Fruit fly (Drosophila melanogaster): ENCODE results near the gene CG7214.

The CG7214 gene

DNA sequence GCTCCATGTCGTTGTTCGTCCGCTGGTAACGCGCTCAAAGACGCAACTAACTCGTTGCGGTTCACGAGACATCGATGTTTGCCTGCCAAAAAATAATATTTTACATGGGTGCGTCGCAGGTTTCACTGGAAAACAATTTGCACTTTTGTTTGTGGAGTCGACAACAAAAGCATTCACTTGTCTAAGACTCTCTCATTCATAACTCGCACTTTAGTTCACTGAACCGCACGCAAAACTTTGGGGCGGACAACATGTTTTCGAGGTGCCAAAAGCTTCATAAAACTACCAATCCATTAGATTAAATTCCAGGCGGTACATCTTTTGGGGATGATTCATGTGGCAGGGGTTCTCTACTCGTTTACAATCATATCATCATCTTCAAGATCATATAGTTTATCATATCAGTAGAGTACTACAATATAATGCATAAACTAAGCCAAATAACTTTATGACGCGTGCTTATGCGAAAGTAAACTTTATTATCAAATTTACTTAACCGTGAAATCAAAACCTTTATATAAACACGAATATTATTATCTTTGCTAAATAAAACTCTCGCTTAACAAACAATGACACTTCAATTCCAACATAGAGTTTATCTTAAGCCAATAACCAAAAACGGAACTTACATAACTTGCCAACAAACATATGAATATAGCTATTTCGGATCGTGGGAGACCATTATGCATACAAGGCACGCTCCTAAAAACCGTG lies 33.5 kb upstream of the CG7214 start, which contains the start of gene CG7179 (continued):
- TF ChIP-seq CG13424 (tag; optimal IDR thresholded peaks at IDR 0.05): no peak
- TF ChIP-seq dmrt99B (tag; optimal IDR thresholded peaks at IDR 0.05): peak; percentile 32
- peak; percentile 61 for TF ChIP-seq lab (GFP tag; optimal IDR thresholded peaks at IDR 0.05)
- peak; percentile 33 for TF ChIP-seq CG15011 (GFP tag; optimal IDR thresholded peaks at IDR 0.05)
- peak in 1 of 2 experiments; percentile 62 for TF ChIP-seq Pdp1 (GFP tag; optimal IDR thresholded peaks at IDR 0.05)
- peak; percentile 83 for TF ChIP-seq sens (GFP tag)
- TF ChIP-seq sob (GFP tag; IDR thresholded peaks at IDR 0.05): no peak
- peak; percentile 27 for TF ChIP-seq caup (GFP tag; optimal IDR thresholded peaks at IDR 0.05; ENCODE audit: severe bottlenecking)
- peak; percentile 14 for TF ChIP-seq CG1233 (GFP tag; optimal IDR thresholded peaks at IDR 0.05)
- peak; percentile 17 for TF ChIP-seq CG15514 (GFP tag; optimal IDR thresholded peaks at IDR 0.05)
- peak; percentile 35 for TF ChIP-seq scrt (GFP tag; optimal IDR thresholded peaks at IDR 0.05)
- no peak for TF ChIP-seq gsb (GFP tag; IDR thresholded peaks at IDR 0.05)
- TF ChIP-seq CG32532 (GFP tag; IDR thresholded peaks at IDR 0.05): no peak
- no peak for TF ChIP-seq CG8290 (GFP tag; optimal IDR thresholded peaks at IDR 0.05)
- peak in 1 of 2 experiments; percentile 41 for TF ChIP-seq CG8290 (tag; optimal IDR thresholded peaks at IDR 0.05)
- no peak for TF ChIP-seq hkb (optimal IDR thresholded peaks at IDR 0.05)
- TF ChIP-seq hkb (GFP tag; IDR thresholded peaks at IDR 0.05): 0 out of 2 replicates have a peak, but pooled peaks have one; percentile 29
- peak; percentile 21 for TF ChIP-seq CG6813 (GFP tag; optimal IDR thresholded peaks at IDR 0.05)
- TF ChIP-seq fd3F (GFP tag; optimal IDR thresholded peaks at IDR 0.05): peak; percentile 18
- TF ChIP-seq PHDP (tag; optimal IDR thresholded peaks at IDR 0.05): peak; percentile 25
- no peak for TF ChIP-seq Hand (GFP tag; optimal IDR thresholded peaks at IDR 0.05)
- peak; percentile 38 for TF ChIP-seq HHEX (GFP tag; optimal IDR thresholded peaks at IDR 0.05)
- TF ChIP-seq Fer2 (tag; optimal IDR thresholded peaks at IDR 0.05): peak; percentile 30
- peak; percentile 40 for TF ChIP-seq BtbVII (GFP tag; optimal IDR thresholded peaks at IDR 0.05)
- TF ChIP-seq CG3281 (GFP tag; optimal IDR thresholded peaks at IDR 0.05): peak; percentile 57
- peak; percentile 5 for TF ChIP-seq Sox100B (GFP tag; optimal IDR thresholded peaks at IDR 0.05)
- no peak for TF ChIP-seq CG6254 (GFP tag; optimal IDR thresholded peaks at IDR 0.05)
- TF ChIP-seq zf30C (GFP tag; optimal IDR thresholded peaks at IDR 0.05): no peak
- TF ChIP-seq CG17802 (tag; optimal IDR thresholded peaks at IDR 0.05): no peak
- peak; percentile 24 for TF ChIP-seq CG6765 (GFP tag; optimal IDR thresholded peaks at IDR 0.05)
- TF ChIP-seq CG3163 (GFP tag; optimal IDR thresholded peaks at IDR 0.05): no peak
- TF ChIP-seq peb (GFP tag; IDR thresholded peaks at IDR 0.05): no peak
- TF ChIP-seq stc (GFP tag; IDR thresholded peaks at IDR 0.05): 0 out of 2 replicates have a peak, but pooled peaks have one; percentile 12
- TF ChIP-seq CG2678 (tag; optimal IDR thresholded peaks at IDR 0.05): peak; percentile 72
- TF ChIP-seq cwo (GFP tag; optimal IDR thresholded peaks at IDR 0.05): peak; percentile 3
- TF ChIP-seq ci (GFP tag; IDR thresholded peaks at IDR 0.05): 0 out of 3 replicates have a peak, but pooled peaks have one; percentile 11
- TF ChIP-seq gem (tag; optimal IDR thresholded peaks at IDR 0.05): peak; percentile 27
- TF ChIP-seq CG13894 (tag; optimal IDR thresholded peaks at IDR 0.05): peak; percentile 43
- no peak for TF ChIP-seq crc (GFP tag; optimal IDR thresholded peaks at IDR 0.05)
- peak; percentile 32 for TF ChIP-seq unpg (GFP tag; optimal IDR thresholded peaks at IDR 0.05)
- TF ChIP-seq rib (GFP tag; IDR thresholded peaks at IDR 0.05): no peak
- TF ChIP-seq Opbp (GFP tag; IDR thresholded peaks at IDR 0.05; ENCODE audit: partially characterized antibody): no peak
- peak; percentile 57 for TF ChIP-seq Fer3 (tag; optimal IDR thresholded peaks at IDR 0.05)
- TF ChIP-seq CG13296 (GFP tag; optimal IDR thresholded peaks at IDR 0.05): peak; percentile 64
- peak; percentile 5 for TF ChIP-seq CG34376 (GFP tag; optimal IDR thresholded peaks at IDR 0.05)
- TF ChIP-seq CG12071 (GFP tag; optimal IDR thresholded peaks at IDR 0.05): peak; percentile 26
- no peak for TF ChIP-seq ttk (GFP tag; IDR thresholded peaks at IDR 0.05)

Measured in whole organism, embryonic.